Worm (Caenorhabditis elegans) whole organism, dauer: ENCODE results near the gene R02E4.3.

Source experiments
- unc-62 ChIP-seq: sonication (generic microtip); optimal IDR thresholded peaks from 2 replicates; lab custom pipeline; 2017; ENCODE audit warnings: missing biosample characterization, missing genetic modification reagents, missing genetic modification characterization

R02E4.3 gene

ce11 chrX:4139593-4140565 is 38.0 kb upstream of the R02E4.3 start, which contains the start of gene ZK470.4:
TSS of gene ZK470.4 (minus strand) at chrX:4139767.
- TF ChIP-seq unc-62 (GFP tag; lab: Kevin White, UChicago), result no peak

- no peak for TF ChIP-seq unc-62 (GFP tag; lab: Kevin White, UChicago)
Observed at ce11 chrX:4138413-4139193, 36.7 kb upstream of the R02E4.3 start.

- no peak for TF ChIP-seq unc-62 (GFP tag; lab: Kevin White, UChicago)
Observed at ce11 chrX:4137452-4138164, 35.7 kb upstream of the R02E4.3 start.

ce11 chrX:4136547-4137311 is 34.8 kb upstream of the R02E4.3 start:
- no peak for TF ChIP-seq unc-62 (GFP tag; lab: Kevin White, UChicago)

ce11 chrX:4134855-4135254 is 32.9 kb upstream of the R02E4.3 start, which contains the start of gene ZK470.2:
TSS of gene ZK470.2 (plus strand) at chrX:4135155.
- no peak for TF ChIP-seq unc-62 (GFP tag; lab: Kevin White, UChicago)

ce11 chrX:4133378-4133777 is 31.5 kb upstream of the R02E4.3 start:
- no peak for TF ChIP-seq unc-62 (GFP tag; lab: Kevin White, UChicago)

- no peak for TF ChIP-seq unc-62 (GFP tag; lab: Kevin White, UChicago)
Observed at ce11 chrX:4132243-4132642, 30.3 kb upstream of the R02E4.3 start.

ce11 chrX:4131354-4131753 is 29.4 kb upstream of the R02E4.3 start:
- no peak for TF ChIP-seq unc-62 (GFP tag; lab: Kevin White, UChicago)

ce11 chrX:4128684-4129083 is 26.8 kb upstream of the R02E4.3 start:
- no peak for TF ChIP-seq unc-62 (GFP tag; lab: Kevin White, UChicago)

- TF ChIP-seq unc-62 (GFP tag; lab: Kevin White, UChicago), result no peak
Observed at ce11 chrX:4125165-4125803, 23.4 kb upstream of the R02E4.3 start.

ce11 chrX:4123368-4123767 is 21.4 kb upstream of the R02E4.3 start:
- no peak for TF ChIP-seq unc-62 (GFP tag; lab: Kevin White, UChicago)

ce11 chrX:4120935-4121334 is 19.0 kb upstream of the R02E4.3 start, which contains the start of gene F09F9.3:
TSS of gene F09F9.3 (minus strand) at chrX:4121035.
- no peak for TF ChIP-seq unc-62 (GFP tag; lab: Kevin White, UChicago)

- no peak for TF ChIP-seq unc-62 (GFP tag; lab: Kevin White, UChicago)
Observed at ce11 chrX:4117626-4118025, 15.7 kb upstream of the R02E4.3 start, which contains the start of gene F09F9.5. TSS of gene F09F9.5 (plus strand) at chrX:4117926.

ce11 chrX:4115026-4115425 is 13.1 kb upstream of the R02E4.3 start, which contains the start of gene F09F9.1:
TSS of gene F09F9.1 (plus strand) at chrX:4115326.
- no peak for TF ChIP-seq unc-62 (GFP tag; lab: Kevin White, UChicago)
